Fruit fly (Drosophila melanogaster) whole organism, embryonic: Measurements from ENCODE around the gene Polr2G.

Experiments used
- B-H2 ChIP-seq: fragments of 200-800 bp; sonication (Bioruptor generic); optimal IDR thresholded peaks from 2 replicates; lab custom pipeline; 2018; ENCODE audit warnings: missing biosample characterization, mild to moderate bottlenecking, missing genetic modification characterization
- CG10209 ChIP-seq: fragments of 200-800 bp; sonication (Bioruptor generic); optimal IDR thresholded peaks from 3 replicates; lab custom pipeline; 2017; ENCODE audit warnings: missing biosample characterization, mild to moderate bottlenecking, missing genetic modification characterization, missing genetic modification reagents
- CG11247 ChIP-seq: fragments of 200-800 bp; sonication (Bioruptor generic); IDR thresholded peaks from 2 replicates; pipeline ENCODE4 v1.3.6; 2022; ENCODE audit warnings: missing biosample characterization, missing genetic modification characterization
- CG11504 ChIP-seq: fragments of 200-800 bp; sonication (Bioruptor generic); optimal IDR thresholded peaks from 3 replicates; lab custom pipeline; 2019; ENCODE audit warnings: missing biosample characterization, mild to moderate bottlenecking, missing genetic modification characterization, moderate library complexity
- CG11696 ChIP-seq: fragments of 200-800 bp; sonication (Bioruptor generic); IDR thresholded peaks from 2 replicates; pipeline ENCODE4 v1.3.6; 2022; ENCODE audit warnings: missing biosample characterization, missing genetic modification characterization
- CG12236 ChIP-seq: fragments of 200-800 bp; sonication (Bioruptor generic); optimal IDR thresholded peaks from 2 replicates; lab custom pipeline; 2016; ENCODE audit warnings: missing biosample characterization, missing genetic modification characterization
- CG12744 ChIP-seq: fragments of 200-800 bp; sonication (Bioruptor generic); optimal IDR thresholded peaks from 2 replicates; lab custom pipeline; 2016; ENCODE audit warnings: missing biosample characterization, missing genetic modification characterization
- CG13287 ChIP-seq: fragments of 200-800 bp; sonication (Bioruptor generic); IDR thresholded peaks from 2 replicates; pipeline ENCODE4 v1.3.6; 2022; ENCODE audit warnings: missing biosample characterization, missing genetic modification characterization; ENCODE audit not compliant: partially characterized antibody
- CG14014 ChIP-seq: fragments of 200-800 bp; sonication (Bioruptor generic); IDR thresholded peaks from 2 replicates; pipeline ENCODE4 v1.3.6; 2022; ENCODE audit warnings: missing biosample characterization, missing genetic modification characterization
- CG15269 ChIP-seq: fragments of 200-800 bp; sonication (Bioruptor generic); optimal IDR thresholded peaks from 2 replicates; lab custom pipeline; 2018; ENCODE audit warnings: missing biosample characterization, mild to moderate bottlenecking, missing genetic modification characterization, moderate library complexity
- CG1602 ChIP-seq: fragments of 200-800 bp; sonication (Bioruptor generic); optimal IDR thresholded peaks from 3 replicates; lab custom pipeline; 2016; ENCODE audit warnings: missing biosample characterization, missing genetic modification characterization
- CG17912 ChIP-seq: fragments of 200-800 bp; sonication (Bioruptor generic); optimal IDR thresholded peaks from 2 replicates; lab custom pipeline; 2018; ENCODE audit warnings: missing biosample characterization, mild to moderate bottlenecking, missing genetic modification characterization
- CG18262 ChIP-seq: fragments of 200-800 bp; optimal IDR thresholded peaks from 3 replicates; lab custom pipeline; 2019; ENCODE audit warnings: missing biosample characterization, mild to moderate bottlenecking, missing genetic modification characterization, moderate library complexity
- CG32772 ChIP-seq: fragments of 200-800 bp; sonication (Bioruptor generic); IDR thresholded peaks from 2 replicates; pipeline ENCODE4 v1.3.6; 2022; ENCODE audit warnings: missing biosample characterization, missing genetic modification characterization
- CG43689 ChIP-seq: fragments of 200-800 bp; sonication (Bioruptor generic); IDR thresholded peaks from 2 replicates; pipeline ENCODE4 v1.3.6; 2022; ENCODE audit warnings: missing biosample characterization, missing genetic modification characterization
- CG4707 ChIP-seq: fragments of 200-800 bp; sonication (Bioruptor generic); optimal IDR thresholded peaks from 2 replicates; lab custom pipeline; 2018; ENCODE audit warnings: missing biosample characterization, mild to moderate bottlenecking, missing genetic modification characterization, moderate library complexity
- CG4820 ChIP-seq: fragments of 200-800 bp; sonication (Bioruptor generic); optimal IDR thresholded peaks from 3 replicates; lab custom pipeline; 2016; ENCODE audit warnings: missing biosample characterization, missing genetic modification characterization
- CG6654 ChIP-seq: fragments of 200-800 bp; sonication (Bioruptor generic); optimal IDR thresholded peaks from 2 replicates; lab custom pipeline; 2017; ENCODE audit warnings: missing biosample characterization, mild to moderate bottlenecking, missing genetic modification characterization
- CG6791 ChIP-seq: fragments of 200-800 bp; sonication (Bioruptor generic); IDR thresholded peaks from 3 replicates; pipeline ENCODE4 v1.3.6; 2022; ENCODE audit warnings: missing biosample characterization, missing genetic modification characterization; ENCODE audit not compliant: partially characterized antibody
- CG8944 ChIP-seq: fragments of 200-800 bp; sonication (Bioruptor generic); optimal IDR thresholded peaks from 3 replicates; lab custom pipeline; 2016; ENCODE audit warnings: missing biosample characterization, missing genetic modification characterization
- CG9437 ChIP-seq: fragments of 200-800 bp; sonication (Bioruptor generic); optimal IDR thresholded peaks from 2 replicates; lab custom pipeline; 2018; ENCODE audit warnings: missing biosample characterization, mild to moderate bottlenecking, missing genetic modification characterization
- Chrac-16 ChIP-seq: fragments of 200-800 bp; sonication (Bioruptor generic); optimal IDR thresholded peaks from 3 replicates; lab custom pipeline; 2016; ENCODE audit warnings: missing biosample characterization, missing genetic modification characterization
- Dref ChIP-seq: fragments of 200-800 bp; sonication (Bioruptor generic); IDR thresholded peaks from 2 replicates; pipeline ENCODE4 v1.3.6; 2022; ENCODE audit warnings: missing biosample characterization, missing genetic modification characterization
- HLH54F ChIP-seq: fragments of 200-800 bp; sonication (Bioruptor generic); optimal IDR thresholded peaks from 3 replicates; lab custom pipeline; 2016; ENCODE audit warnings: missing biosample characterization, missing genetic modification characterization
- Hmr ChIP-seq: fragments of 200-800 bp; sonication (Bioruptor generic); optimal IDR thresholded peaks from 3 replicates; lab custom pipeline; 2017; ENCODE audit warnings: mild to moderate bottlenecking, missing biosample characterization, missing genetic modification reagents, missing genetic modification characterization
- MBD-R2 ChIP-seq: fragments of 200-800 bp; sonication (Bioruptor generic); IDR thresholded peaks from 2 replicates; pipeline ENCODE4 v1.3.6; 2022; ENCODE audit warnings: missing biosample characterization, missing genetic modification characterization
- Mrtf ChIP-seq: fragments of 200-800 bp; sonication (Bioruptor generic); IDR thresholded peaks from 3 replicates; pipeline ENCODE4 v1.3.6; 2022; ENCODE audit warnings: missing biosample characterization, missing genetic modification characterization
- Neu2 ChIP-seq: fragments of 200-800 bp; sonication (Bioruptor generic); optimal IDR thresholded peaks from 3 replicates; lab custom pipeline; 2016; ENCODE audit warnings: missing biosample characterization, missing genetic modification characterization, borderline replicate concordance
- Nf-YB ChIP-seq: fragments of 200-800 bp; sonication (Bioruptor generic); optimal IDR thresholded peaks from 3 replicates; lab custom pipeline; 2019; ENCODE audit warnings: missing biosample characterization, mild to moderate bottlenecking, missing genetic modification characterization, moderate library complexity
- Six4 ChIP-seq: fragments of 200-800 bp; sonication (Bioruptor generic); optimal IDR thresholded peaks from 2 replicates; lab custom pipeline; 2016; ENCODE audit warnings: missing biosample characterization, missing genetic modification characterization
- ase ChIP-seq: fragments of 200-800 bp; sonication (Bioruptor generic); IDR thresholded peaks from 3 replicates; pipeline ENCODE4 v1.3.6; 2022; ENCODE audit warnings: missing biosample characterization, missing genetic modification characterization
- btn ChIP-seq: fragments of 200-800 bp; sonication (Bioruptor generic); optimal IDR thresholded peaks from 2 replicates; lab custom pipeline; 2016; ENCODE audit warnings: missing biosample characterization, missing genetic modification characterization
- chif ChIP-seq, 2 experiments: fragments of 200-800 bp; sonication (Bioruptor generic); optimal IDR thresholded peaks; 3 replicates each; lab custom pipeline; 2016; ENCODE audit warnings: missing biosample characterization in 2 of 2, missing genetic modification characterization in 2 of 2
- dan ChIP-seq: fragments of 200-800 bp; sonication (Bioruptor generic); IDR thresholded peaks from 2 replicates; pipeline ENCODE4 v1.3.6; 2022; ENCODE audit warnings: missing biosample characterization, missing genetic modification characterization
- fu2 ChIP-seq: fragments of 200-800 bp; sonication (Bioruptor generic); optimal IDR thresholded peaks from 2 replicates; lab custom pipeline; 2016; ENCODE audit warnings: missing biosample characterization, missing genetic modification characterization
- her ChIP-seq: fragments of 200-800 bp; sonication (Bioruptor generic); optimal IDR thresholded peaks from 2 replicates; lab custom pipeline; 2016; ENCODE audit warnings: missing biosample characterization, missing genetic modification characterization
- kah ChIP-seq: fragments of 200-800 bp; sonication (Bioruptor generic); optimal IDR thresholded peaks from 2 replicates; lab custom pipeline; 2018; ENCODE audit warnings: missing biosample characterization, mild to moderate bottlenecking, missing genetic modification characterization
- kni ChIP-seq: fragments of 200-800 bp; sonication (Bioruptor generic); optimal IDR thresholded peaks from 3 replicates; lab custom pipeline; 2017; ENCODE audit warnings: mild to moderate bottlenecking, missing biosample characterization, missing genetic modification reagents, missing genetic modification characterization
- oc ChIP-seq: fragments of 200-800 bp; sonication (Bioruptor generic); optimal IDR thresholded peaks from 2 replicates; lab custom pipeline; 2018; ENCODE audit warnings: missing biosample characterization, mild to moderate bottlenecking, missing genetic modification characterization, moderate library complexity
- otp ChIP-seq: fragments of 200-800 bp; sonication (Bioruptor generic); IDR thresholded peaks from 3 replicates; pipeline ENCODE4, ENCODE4 v1.3.6; 2022; ENCODE audit warnings: missing biosample characterization, missing genetic modification characterization
- pita ChIP-seq: fragments of 200-800 bp; sonication (Bioruptor generic); optimal IDR thresholded peaks from 2 replicates; lab custom pipeline; 2017; ENCODE audit warnings: missing biosample characterization, mild to moderate bottlenecking, missing genetic modification characterization
- repo ChIP-seq: fragments of 200-800 bp; sonication (Bioruptor generic); optimal IDR thresholded peaks from 2 replicates; lab custom pipeline; 2016; ENCODE audit warnings: missing biosample characterization, missing genetic modification characterization
- sc ChIP-seq, 3 experiments: fragments of >200 bp in 2 of 3; fragments of 200-800 bp in 1 of 3; sonication (Bioruptor generic) in 1 of 3; optimal IDR thresholded peaks; 2 replicates in 2 of 3; 3 replicates in 1 of 3; lab custom pipeline; 2017; ENCODE audit warnings: mild to moderate bottlenecking in 1 of 3, missing biosample characterization in 1 of 3, missing genetic modification characterization in 1 of 3, missing genetic modification reagents in 1 of 3
- slou ChIP-seq: fragments of 200-800 bp; sonication (Bioruptor generic); optimal IDR thresholded peaks from 3 replicates; lab custom pipeline; 2016; ENCODE audit warnings: missing biosample characterization, missing genetic modification characterization
- tap ChIP-seq: fragments of 200-800 bp; optimal IDR thresholded peaks from 3 replicates; lab custom pipeline; 2019; ENCODE audit warnings: missing biosample characterization, mild to moderate bottlenecking, missing genetic modification characterization, moderate library complexity
- toy ChIP-seq: fragments of 200-800 bp; sonication (Bioruptor generic); IDR thresholded peaks from 2 replicates; pipeline ENCODE4 v1.3.6; 2022; ENCODE audit warnings: missing biosample characterization, missing genetic modification characterization
- vvl ChIP-seq: fragments of 200-800 bp; sonication (Bioruptor generic); IDR thresholded peaks from 2 replicates; pipeline ENCODE4 v1.3.6; 2022; ENCODE audit warnings: missing biosample characterization, missing genetic modification characterization
- zen2 ChIP-seq: fragments of 200-800 bp; sonication (Bioruptor generic); IDR thresholded peaks from 3 replicates; pipeline ENCODE4 v1.3.6; 2022; ENCODE audit warnings: missing biosample characterization, missing genetic modification characterization; ENCODE audit not compliant: partially characterized antibody

Gene Polr2G

dm6 chr3R:15242186-15243045, 19.4 kb upstream of the Polr2G start, which contains the start of the genes tefu and Hsc70-4 (continued):
- TF ChIP-seq pita (GFP tag; lab: Kevin White, UChicago): no peak
- peak; percentile 80 for TF ChIP-seq vvl
- TF ChIP-seq CG18262: no peak
- TF ChIP-seq Nf-YB: no peak
- no peak for TF ChIP-seq sc (optimal IDR thresholded peaks at IDR 0.05; lab: Kevin White, UChicago)
- TF ChIP-seq sc (GFP tag; optimal IDR thresholded peaks at IDR 0.05; lab: Kevin White, UChicago): peak; percentile 2
- TF ChIP-seq zen2: no peak
- TF ChIP-seq kah (GFP tag; lab: Kevin White, UChicago): peak; percentile 45
- peak; percentile 83 for TF ChIP-seq Mrtf (GFP tag; lab: Robert Waterston, UW)
- TF ChIP-seq Dref (GFP tag; lab: Robert Waterston, UW): peak; percentile 51
- TF ChIP-seq CG9437 (GFP tag; lab: Kevin White, UChicago): peak; percentile 51
- no peak for TF ChIP-seq CG4707 (GFP tag; lab: Kevin White, UChicago)
- peak; percentile 75 for TF ChIP-seq HLH54F (GFP tag; lab: Kevin White, UChicago)
- peak; percentile 98 for TF ChIP-seq CG17912
- no peak for TF ChIP-seq repo
- peak; percentile 61; the same call in 1 of the 2 replicates for TF ChIP-seq CG14014 (GFP tag; lab: Robert Waterston, UW)
- TF ChIP-seq CG12236 (GFP tag; lab: Kevin White, UChicago): peak; percentile 2
- TF ChIP-seq CG8944 (GFP tag; lab: Kevin White, UChicago): peak; percentile 48
- no peak for TF ChIP-seq tap
- peak; percentile 48; the same call in 1 of the 2 replicates for TF ChIP-seq CG11247 (GFP tag; lab: Robert Waterston, UW)
- peak; percentile 58 for TF ChIP-seq MBD-R2 (GFP tag; lab: Robert Waterston, UW)
- TF ChIP-seq toy: no peak
- no peak for TF ChIP-seq CG43689 (GFP tag; lab: Robert Waterston, UW)
- TF ChIP-seq CG15269 (tag; lab: Kevin White, UChicago): peak; percentile 0
- TF ChIP-seq her (GFP tag; lab: Kevin White, UChicago): peak; percentile 28
- peak; percentile 56 for TF ChIP-seq CG6654 (GFP tag; lab: Kevin White, UChicago)
- peak; percentile 31 for TF ChIP-seq CG13287 (GFP tag; lab: Robert Waterston, UW)
- peak; percentile 81 for TF ChIP-seq Chrac-16 (GFP tag; lab: Kevin White, UChicago)
- TF ChIP-seq CG32772 (GFP tag; lab: Robert Waterston, UW): peak; percentile 76
- peak; percentile 72 for TF ChIP-seq CG4820 (GFP tag; lab: Kevin White, UChicago)
- TF ChIP-seq fu2 (GFP tag; lab: Kevin White, UChicago): peak; percentile 48
- TF ChIP-seq Hmr (GFP tag; lab: Kevin White, UChicago): peak; percentile 14
- TF ChIP-seq Six4 (GFP tag; lab: Kevin White, UChicago): peak; percentile 44
- TF ChIP-seq Neu2 (GFP tag; lab: Kevin White, UChicago): no peak
- TF ChIP-seq btn: no peak
- peak; percentile 54 for TF ChIP-seq kni (GFP tag; lab: Kevin White, UChicago)
- 0 out of 2 replicates have a peak, but pooled peaks have one; percentile 44 for TF ChIP-seq dan (GFP tag; lab: Robert Waterston, UW)
- peak; percentile 68; the same call in 1 of the 3 replicates for TF ChIP-seq otp (GFP tag; lab: Robert Waterston, UW)
- no peak for TF ChIP-seq CG11504
- TF ChIP-seq CG10209 (GFP tag; lab: Kevin White, UChicago): peak; percentile 69
- TF ChIP-seq B-H2 (GFP tag; lab: Kevin White, UChicago): peak; percentile 64
- TF ChIP-seq CG11696 (GFP tag; lab: Robert Waterston, UW): peak; percentile 58
- peak in 1 of 2 experiments; percentile 83 for TF ChIP-seq chif (GFP tag; optimal IDR thresholded peaks at IDR 0.05; lab: Kevin White, UChicago)
- TF ChIP-seq oc: no peak
- TF ChIP-seq CG12744: peak; percentile 13
- TF ChIP-seq CG1602 (GFP tag; lab: Kevin White, UChicago): peak; percentile 86
- peak; percentile 79; the same call in 2 of the 3 replicates for TF ChIP-seq ase (GFP tag; lab: Robert Waterston, UW)
- peak; percentile 38; the same call in 1 of the 3 replicates for TF ChIP-seq CG6791 (GFP tag; lab: Robert Waterston, UW)
- TF ChIP-seq slou (GFP tag; lab: Kevin White, UChicago): peak; percentile 81
